Fruit fly (Drosophila melanogaster) whole organism, embryonic: ENCODE data around the gene CG33267.

Experiments used
- Ada2b ChIP-seq: fragments of 200-800 bp; sonication (Bioruptor generic); IDR thresholded peaks from 2 replicates; pipeline ENCODE4 v1.3.6; 2022; ENCODE audit warnings: missing biosample characterization, missing genetic modification characterization
- Adf1 ChIP-seq: fragments of 200-800 bp; sonication (Bioruptor generic); IDR thresholded peaks from 2 replicates; pipeline ENCODE4 v1.3.6; 2022; ENCODE audit warnings: missing biosample characterization, missing genetic modification characterization
- CG10321 ChIP-seq: fragments of 200-800 bp; sonication (Bioruptor generic); IDR thresholded peaks from 2 replicates; pipeline ENCODE4 v1.3.6; 2022; ENCODE audit warnings: missing biosample characterization, missing genetic modification characterization
- CG10979 ChIP-seq: fragments of 200-800 bp; sonication (Bioruptor generic); optimal IDR thresholded peaks from 2 replicates; lab custom pipeline; 2018; ENCODE audit warnings: missing biosample characterization, mild to moderate bottlenecking, missing genetic modification characterization, moderate library complexity
- CG11504 ChIP-seq: fragments of 200-800 bp; sonication (Bioruptor generic); optimal IDR thresholded peaks from 3 replicates; lab custom pipeline; 2019; ENCODE audit warnings: missing biosample characterization, mild to moderate bottlenecking, missing genetic modification characterization, moderate library complexity
- CG12155 ChIP-seq: fragments of 200-800 bp; sonication (Bioruptor generic); optimal IDR thresholded peaks from 3 replicates; lab custom pipeline; 2016; ENCODE audit warnings: missing biosample characterization, missing genetic modification characterization
- CG12391 ChIP-seq: fragments of 200-800 bp; sonication (Bioruptor generic); optimal IDR thresholded peaks from 3 replicates; lab custom pipeline; 2018; ENCODE audit warnings: missing biosample characterization, mild to moderate bottlenecking, missing genetic modification characterization, moderate library complexity
- CG12659 ChIP-seq: fragments of 200-800 bp; sonication (Bioruptor generic); optimal IDR thresholded peaks from 3 replicates; lab custom pipeline; 2017; ENCODE audit warnings: mild to moderate bottlenecking, missing biosample characterization, missing genetic modification reagents, missing genetic modification characterization
- CG1832 ChIP-seq: fragments of 200-800 bp; sonication (Bioruptor generic); optimal IDR thresholded peaks from 2 replicates; lab custom pipeline; 2017; ENCODE audit warnings: missing biosample characterization, mild to moderate bottlenecking, missing genetic modification characterization, inconsistent platforms
- CG18619 ChIP-seq: fragments of 200-800 bp; sonication (Bioruptor generic); optimal IDR thresholded peaks from 3 replicates; lab custom pipeline; 2017; ENCODE audit warnings: missing biosample characterization, mild to moderate bottlenecking, missing genetic modification characterization
- CG2678 ChIP-seq: fragments of 200-800 bp; sonication (Bioruptor generic); optimal IDR thresholded peaks from 3 replicates; lab custom pipeline; 2019; ENCODE audit warnings: missing biosample characterization, mild to moderate bottlenecking, missing genetic modification characterization, moderate library complexity
- CG2712 ChIP-seq: fragments of 200-800 bp; optimal IDR thresholded peaks from 3 replicates; lab custom pipeline; 2019; ENCODE audit warnings: missing biosample characterization, mild to moderate bottlenecking, missing genetic modification characterization, moderate library complexity
- CG32767 ChIP-seq: fragments of 200-800 bp; sonication (Bioruptor generic); IDR thresholded peaks from 2 replicates; pipeline ENCODE4 v1.3.6; 2022; ENCODE audit warnings: missing biosample characterization, missing genetic modification characterization
- CG34224 ChIP-seq: fragments of 200-800 bp; sonication (Bioruptor generic); IDR thresholded peaks from 3 replicates; pipeline ENCODE4 v1.3.6; 2022; ENCODE audit warnings: missing biosample characterization, missing genetic modification characterization; ENCODE audit not compliant: partially characterized antibody
- CG34376 ChIP-seq: fragments of 200-800 bp; sonication (Bioruptor generic); optimal IDR thresholded peaks from 2 replicates; lab custom pipeline; 2018; ENCODE audit warnings: missing biosample characterization, mild to moderate bottlenecking, missing genetic modification characterization
- CG7556 ChIP-seq: fragments of 200-800 bp; sonication (Bioruptor generic); optimal IDR thresholded peaks from 2 replicates; lab custom pipeline; 2017; ENCODE audit warnings: missing biosample characterization, mild to moderate bottlenecking, missing genetic modification characterization
- CG8765 ChIP-seq: fragments of 200-800 bp; sonication (Bioruptor generic); IDR thresholded peaks from 2 replicates; pipeline ENCODE4 v1.3.6; 2022; ENCODE audit warnings: missing biosample characterization, missing genetic modification characterization
- CG9817 ChIP-seq: fragments of 200-800 bp; sonication (Bioruptor generic); optimal IDR thresholded peaks from 2 replicates; lab custom pipeline; 2018; ENCODE audit warnings: missing biosample characterization, mild to moderate bottlenecking, missing genetic modification characterization, moderate library complexity
- Dbx ChIP-seq: fragments of 200-800 bp; sonication (Bioruptor generic); IDR thresholded peaks from 3 replicates; pipeline ENCODE4 v1.3.6; 2022; ENCODE audit warnings: missing biosample characterization, missing genetic modification characterization
- Dek ChIP-seq: fragments of 200-800 bp; sonication (Bioruptor generic); optimal IDR thresholded peaks from 3 replicates; lab custom pipeline; 2019; ENCODE audit warnings: missing biosample characterization, mild to moderate bottlenecking, missing genetic modification characterization, moderate library complexity
- Doc3 ChIP-seq: fragments of 200-800 bp; sonication (Bioruptor generic); IDR thresholded peaks from 3 replicates; pipeline ENCODE4 v1.3.6; 2022; ENCODE audit warnings: missing biosample characterization, missing genetic modification characterization; ENCODE audit not compliant: partially characterized antibody
- Ets97D ChIP-seq: fragments of 200-800 bp; sonication (Bioruptor generic); optimal IDR thresholded peaks from 3 replicates; lab custom pipeline; 2016; ENCODE audit warnings: missing biosample characterization, missing genetic modification characterization
- GATAe ChIP-seq: fragments of 200-800 bp; sonication (Bioruptor generic); conservative IDR thresholded peaks from 2 replicates; pipeline ENCODE4 v1.3.6; 2022; ENCODE audit warnings: missing biosample characterization, missing genetic modification characterization
- HLH4C ChIP-seq: fragments of 200-800 bp; sonication (Bioruptor generic); IDR thresholded peaks from 3 replicates; pipeline ENCODE4 v1.3.6; 2022; ENCODE audit warnings: missing biosample characterization, missing genetic modification characterization; ENCODE audit not compliant: partially characterized antibody
- Jarid2 ChIP-seq: fragments of 200-800 bp; sonication (Bioruptor generic); optimal IDR thresholded peaks from 3 replicates; lab custom pipeline; 2017; ENCODE audit warnings: mild to moderate bottlenecking, missing biosample characterization, missing genetic modification reagents, missing genetic modification characterization
- Lim3 ChIP-seq: fragments of 200-800 bp; sonication (Bioruptor generic); IDR thresholded peaks from 2 replicates; pipeline ENCODE4 v1.3.6; 2022; ENCODE audit warnings: missing biosample characterization, missing genetic modification characterization
- Rx ChIP-seq: fragments of 200-800 bp; sonication (Bioruptor generic); IDR thresholded peaks from 2 replicates; pipeline ENCODE4 v1.3.6; 2022; ENCODE audit warnings: missing biosample characterization, missing genetic modification characterization
- Sox102F ChIP-seq: fragments of 200-800 bp; sonication (Bioruptor generic); optimal IDR thresholded peaks from 2 replicates; lab custom pipeline; 2018; ENCODE audit warnings: missing biosample characterization, mild to moderate bottlenecking, missing genetic modification characterization, moderate library complexity
- Stat92E ChIP-seq, 3 experiments: fragments of >200 bp in 2 of 3; fragments of 200-800 bp in 1 of 3; sonication (Bioruptor generic) in 1 of 3; optimal IDR thresholded peaks; 2 replicates each; lab custom pipeline; 2017 to 2019; ENCODE audit warnings: missing biosample characterization in 3 of 3, missing genetic modification characterization in 3 of 3, mild to moderate bottlenecking in 1 of 3, moderate library complexity in 1 of 3
- Usf ChIP-seq: fragments of 200-800 bp; sonication (Bioruptor generic); optimal IDR thresholded peaks from 2 replicates; lab custom pipeline; 2017; ENCODE audit warnings: missing genotype, missing biosample characterization, missing genetic modification characterization
- bbx ChIP-seq: fragments of 200-800 bp; sonication (Bioruptor generic); IDR thresholded peaks from 2 replicates; pipeline ENCODE4 v1.3.6; 2022; ENCODE audit warnings: missing biosample characterization, missing genetic modification characterization; ENCODE audit not compliant: partially characterized antibody
- chm ChIP-seq: fragments of 200-800 bp; sonication (Bioruptor generic); IDR thresholded peaks from 2 replicates; pipeline ENCODE4 v1.3.6; 2022; ENCODE audit warnings: missing biosample characterization, missing genetic modification characterization
- ci ChIP-seq: fragments of 200-800 bp; sonication (Bioruptor generic); IDR thresholded peaks from 3 replicates; pipeline ENCODE4 v1.3.6; 2022; ENCODE audit warnings: missing biosample characterization, missing genetic modification characterization
- dmrt11E ChIP-seq: fragments of 200-800 bp; sonication (Bioruptor generic); optimal IDR thresholded peaks from 3 replicates; lab custom pipeline; 2018; ENCODE audit warnings: missing biosample characterization, mild to moderate bottlenecking, missing genetic modification characterization, moderate library complexity
- ems ChIP-seq: fragments of 200-800 bp; sonication (Bioruptor generic); optimal IDR thresholded peaks from 3 replicates; lab custom pipeline; 2016; ENCODE audit warnings: missing biosample characterization, missing genetic modification characterization
- ind ChIP-seq: fragments of 200-800 bp; sonication (Bioruptor generic); optimal IDR thresholded peaks from 3 replicates; lab custom pipeline; 2016; ENCODE audit warnings: missing biosample characterization, missing genetic modification characterization
- jing ChIP-seq: fragments of 200-800 bp; sonication (Bioruptor generic); optimal IDR thresholded peaks from 2 replicates; lab custom pipeline; 2018; ENCODE audit warnings: missing biosample characterization, mild to moderate bottlenecking, missing genetic modification characterization
- lmd ChIP-seq: fragments of 200-800 bp; sonication (Bioruptor generic); IDR thresholded peaks from 2 replicates; pipeline ENCODE4 v1.3.6; 2022; ENCODE audit warnings: missing biosample characterization, missing genetic modification characterization
- pan ChIP-seq, 4 experiments: fragments of >200 bp in 3 of 4; fragments of 200-800 bp in 1 of 4; sonication (Bioruptor generic) in 1 of 4; optimal IDR thresholded peaks in 3 of 4; IDR thresholded peaks in 1 of 4; 2 replicates each; pipeline versions ENCODE4 v1.3.6 to Lab custom; 2017 to 2022; ENCODE audit warnings: missing biosample characterization in 2 of 4, missing genetic modification characterization in 2 of 4, mixed read lengths in 1 of 4
- phol ChIP-seq: fragments of 200-800 bp; sonication (Bioruptor generic); optimal IDR thresholded peaks from 3 replicates; lab custom pipeline; 2018; ENCODE audit warnings: missing biosample characterization, mild to moderate bottlenecking, missing genetic modification characterization, moderate library complexity
- rib ChIP-seq: fragments of 200-800 bp; sonication (Bioruptor generic); IDR thresholded peaks from 2 replicates; pipeline ENCODE4 v1.3.6; 2022; ENCODE audit warnings: missing biosample characterization, missing genetic modification characterization
- sim ChIP-seq: fragments of 200-800 bp; sonication (Bioruptor generic); IDR thresholded peaks from 2 replicates; pipeline ENCODE4 v1.3.6; 2022; ENCODE audit warnings: missing biosample characterization, missing genetic modification characterization
- slou ChIP-seq: fragments of 200-800 bp; sonication (Bioruptor generic); optimal IDR thresholded peaks from 3 replicates; lab custom pipeline; 2016; ENCODE audit warnings: missing biosample characterization, missing genetic modification characterization
- stwl ChIP-seq: fragments of 200-800 bp; sonication (Bioruptor generic); optimal IDR thresholded peaks from 3 replicates; lab custom pipeline; 2018; ENCODE audit warnings: missing biosample characterization, mild to moderate bottlenecking, missing genetic modification characterization, moderate library complexity
- zen2 ChIP-seq: fragments of 200-800 bp; sonication (Bioruptor generic); IDR thresholded peaks from 3 replicates; pipeline ENCODE4 v1.3.6; 2022; ENCODE audit warnings: missing biosample characterization, missing genetic modification characterization; ENCODE audit not compliant: partially characterized antibody
- zfh1 ChIP-seq: fragments of 200-800 bp; sonication (Bioruptor generic); IDR thresholded peaks from 3 replicates; pipeline ENCODE4 v1.3.6; 2022; ENCODE audit warnings: missing biosample characterization, missing genetic modification characterization

The CG33267 gene

DNA sequence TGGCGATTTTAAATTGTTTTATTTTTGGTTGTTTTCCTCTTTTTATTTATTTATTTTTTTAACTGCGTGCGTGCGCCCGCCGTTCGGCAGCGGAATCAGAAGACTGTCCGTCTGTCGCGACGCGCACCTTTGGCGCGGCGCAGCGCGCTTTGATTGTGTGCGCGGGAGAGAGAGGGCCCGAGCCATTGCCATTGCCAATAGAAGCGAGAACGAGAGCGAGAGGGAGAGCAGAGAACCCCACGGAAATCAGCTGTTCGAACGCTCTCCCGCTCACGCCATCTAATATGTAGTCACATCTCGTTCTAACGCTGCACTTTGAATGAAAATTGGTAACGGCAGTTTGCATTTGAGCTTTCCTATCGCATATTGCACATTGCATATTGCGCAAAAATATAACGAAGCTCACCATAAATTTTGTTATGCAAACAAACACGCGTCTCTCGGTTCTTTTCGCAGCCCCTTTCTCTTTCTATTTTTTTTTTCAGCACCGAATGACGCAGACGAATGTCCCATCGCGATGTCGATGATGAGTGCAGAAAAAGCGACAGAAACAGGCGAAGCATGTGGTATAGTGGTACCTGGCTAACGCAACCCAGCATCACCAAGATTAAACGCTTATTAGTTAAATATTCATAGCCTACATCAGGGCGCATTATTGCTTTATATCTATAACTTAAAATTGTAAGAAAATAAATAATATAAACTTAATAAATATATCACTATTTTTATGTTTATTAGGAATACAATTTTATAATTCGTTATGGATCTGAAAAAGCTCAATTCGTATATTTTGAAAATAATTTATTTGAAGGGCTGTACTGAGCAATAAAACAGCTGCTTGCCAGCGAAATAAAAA is 29.7 kb upstream of the CG33267 start (continued):
- TF ChIP-seq ind (peak; percentile 3), rib (GFP tag; lab: Robert Waterston, UW) (peak; percentile 25; the same call in 1 of the 2 replicates), HLH4C (GFP tag; lab: Robert Waterston, UW) (no peak), CG10979 (no peak), lmd (peak; percentile 48; the same call in 1 of the 2 replicates), Adf1 (GFP tag; lab: Robert Waterston, UW) (peak; percentile 85), CG12391 (tag; lab: Kevin White, UChicago) (peak; percentile 24), Usf (GFP tag; lab: Kevin White, UChicago) (peak; percentile 29), ci (GFP tag; lab: Robert Waterston, UW) (peak; percentile 36; the same call in 2 of the 3 replicates), Dek (tag; lab: Kevin White, UChicago) (peak; percentile 16), CG12659 (GFP tag; lab: Kevin White, UChicago) (peak; percentile 22), CG1832 (GFP tag; lab: Kevin White, UChicago) (peak; percentile 83), pan (optimal IDR thresholded peaks at IDR 0.05; lab: Kevin White, UChicago) (no peak), pan (GFP tag; optimal IDR thresholded peaks at IDR 0.05 in 1 of 2, IDR thresholded peaks at IDR 0.05 in 1 of 2) (peak in 1 of 2 experiments; percentile 33), zen2 (GFP tag; lab: Robert Waterston, UW) (0 out of 3 replicates have a peak, but pooled peaks have one; percentile 48), phol (peak; percentile 8), CG18619 (GFP tag; lab: Kevin White, UChicago) (no peak), stwl (peak; percentile 7), GATAe (GFP tag; lab: Robert Waterston, UW) (no peak), Ets97D (GFP tag; lab: Kevin White, UChicago) (no peak), Rx (GFP tag; lab: Robert Waterston, UW) (no peak), CG32767 (no peak), Ada2b (GFP tag; lab: Robert Waterston, UW) (no peak), slou (GFP tag; lab: Kevin White, UChicago) (no peak), bbx (GFP tag; lab: Robert Waterston, UW) (0 out of 2 replicates have a peak, but pooled peaks have one; percentile 9), Lim3 (GFP tag; lab: Robert Waterston, UW) (no peak), CG7556 (peak; percentile 21), Doc3 (0 out of 3 replicates have a peak, but pooled peaks have one; percentile 9), dmrt11E (tag; lab: Kevin White, UChicago) (no peak), CG2712 (peak; percentile 4), sim (GFP tag; lab: Robert Waterston, UW) (no peak), CG2678 (tag; lab: Kevin White, UChicago) (peak; percentile 60), CG9817 (no peak), CG34376 (peak; percentile 30), Stat92E (GFP tag; optimal IDR thresholded peaks at IDR 0.05; lab: Kevin White, UChicago) (no peak), CG12155 (GFP tag; lab: Kevin White, UChicago) (no peak), Sox102F (GFP tag; lab: Kevin White, UChicago) (peak; percentile 55), CG8765 (GFP tag; lab: Robert Waterston, UW) (no peak), zfh1 (GFP tag; lab: Robert Waterston, UW) (0 out of 3 replicates have a peak, but pooled peaks have one; percentile 11), chm (peak; percentile 64; the same call in 1 of the 2 replicates), ems (GFP tag; lab: Kevin White, UChicago) (no peak), Jarid2 (GFP tag; lab: Kevin White, UChicago) (peak; percentile 68), CG34224 (GFP tag; lab: Robert Waterston, UW) (peak; percentile 54; the same call in 2 of the 3 replicates), CG10321 (GFP tag; lab: Robert Waterston, UW) (peak; percentile 65; the same call in 1 of the 2 replicates), Dbx (GFP tag; lab: Robert Waterston, UW) (peak; percentile 29; the same call in 1 of the 3 replicates), CG11504 (tag; lab: Kevin White, UChicago) (peak; percentile 17), jing (GFP tag; lab: Kevin White, UChicago) (no peak)
